Fruit fly (Drosophila melanogaster) whole organism, larva: ENCODE results near the gene CG42688.

ENCODE experiments used
- noc ChIP-seq: fragments of 200-800 bp; sonication (Bioruptor generic); optimal IDR thresholded peaks from 3 replicates; lab custom pipeline; 2019; ENCODE audit warnings: missing biosample characterization, mild to moderate bottlenecking, missing genetic modification characterization, moderate library complexity

Gene CG42688

DNA sequence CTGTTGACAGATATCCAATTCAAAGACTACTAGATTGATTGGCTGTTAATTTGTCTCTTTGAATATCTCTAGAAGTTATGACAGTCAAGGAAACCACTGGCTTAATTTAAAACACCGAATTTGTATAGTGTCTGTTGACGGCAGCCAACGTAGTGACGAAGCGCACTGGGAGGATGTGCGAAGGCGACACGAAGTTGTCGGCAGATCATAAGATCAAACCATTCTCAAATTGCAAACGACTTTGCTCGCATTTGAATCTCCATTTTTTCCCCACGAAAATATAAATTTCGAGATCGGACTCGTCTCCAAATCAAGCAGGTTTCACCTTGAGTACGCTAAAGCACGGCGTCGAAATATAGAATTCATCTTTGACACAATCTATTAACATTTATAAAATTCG lies at the start of gene CG42688:
TSS of gene CG42688 (minus strand) at position 101 of the 400 bp plus-strand sequence.
- no peak for TF ChIP-seq noc (tag; lab: Kevin White, UChicago)

DNA sequence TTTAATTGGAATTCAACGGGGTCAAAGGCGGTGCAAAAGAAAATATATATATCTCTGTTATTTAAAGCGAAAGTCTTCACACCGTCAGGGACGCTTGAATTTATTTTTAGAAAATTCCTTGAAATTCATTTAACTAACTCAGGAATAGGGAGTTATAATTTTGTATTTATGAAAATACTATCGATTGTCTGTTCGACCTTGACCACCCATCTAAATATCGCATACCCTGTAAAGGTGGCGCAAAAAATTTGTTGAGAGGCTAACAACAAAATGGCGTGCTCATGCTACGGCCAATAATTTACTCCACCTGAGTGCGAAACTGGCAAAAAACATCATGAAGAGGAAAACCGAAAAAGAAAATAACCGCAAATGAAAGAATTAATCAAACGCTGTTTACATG lies 47.9 kb upstream of the CG42688 start:
- TF ChIP-seq noc (tag; lab: Kevin White, UChicago) = no peak

DNA sequence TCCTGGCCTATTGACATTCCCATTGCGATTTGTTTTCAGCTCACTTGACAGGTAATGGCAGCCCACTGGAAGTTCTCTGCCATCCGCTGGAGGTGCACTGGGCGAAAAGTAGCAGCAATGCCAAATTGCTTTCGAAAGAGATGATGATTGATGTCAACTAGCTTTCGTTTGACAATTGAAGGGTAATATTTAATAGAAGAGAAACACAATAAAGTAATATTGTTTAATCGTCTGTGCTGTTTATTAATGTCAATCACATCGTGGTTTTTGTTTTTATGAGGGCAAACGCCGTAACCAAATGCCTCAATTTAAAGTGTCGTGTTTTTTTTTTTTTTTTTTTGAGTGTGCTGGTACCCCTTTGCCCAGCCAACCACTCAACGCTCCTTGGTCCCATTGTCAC lies 46.4 kb upstream of the CG42688 start:
- no peak for TF ChIP-seq noc (tag; lab: Kevin White, UChicago)

DNA sequence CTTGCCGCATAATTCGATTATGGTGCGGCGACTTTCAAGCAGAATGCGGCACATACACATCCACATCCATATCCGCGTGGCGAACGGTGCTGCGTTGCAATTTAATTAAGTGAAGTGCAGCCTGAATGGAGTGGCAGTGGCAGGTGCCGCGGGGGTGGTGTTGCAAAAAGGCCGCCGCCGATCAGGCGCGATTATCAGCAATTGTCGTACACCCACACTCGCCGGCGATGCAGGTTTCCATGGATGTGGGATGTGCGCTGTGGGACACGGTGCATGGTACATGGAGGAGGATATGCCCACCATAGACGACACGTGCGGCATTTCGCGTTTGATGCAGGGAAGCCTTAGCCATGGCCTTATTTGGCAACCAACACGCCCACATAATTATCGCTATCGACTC lies 45.0 kb upstream of the CG42688 start:
- TF ChIP-seq noc (tag; lab: Kevin White, UChicago) = no peak

DNA sequence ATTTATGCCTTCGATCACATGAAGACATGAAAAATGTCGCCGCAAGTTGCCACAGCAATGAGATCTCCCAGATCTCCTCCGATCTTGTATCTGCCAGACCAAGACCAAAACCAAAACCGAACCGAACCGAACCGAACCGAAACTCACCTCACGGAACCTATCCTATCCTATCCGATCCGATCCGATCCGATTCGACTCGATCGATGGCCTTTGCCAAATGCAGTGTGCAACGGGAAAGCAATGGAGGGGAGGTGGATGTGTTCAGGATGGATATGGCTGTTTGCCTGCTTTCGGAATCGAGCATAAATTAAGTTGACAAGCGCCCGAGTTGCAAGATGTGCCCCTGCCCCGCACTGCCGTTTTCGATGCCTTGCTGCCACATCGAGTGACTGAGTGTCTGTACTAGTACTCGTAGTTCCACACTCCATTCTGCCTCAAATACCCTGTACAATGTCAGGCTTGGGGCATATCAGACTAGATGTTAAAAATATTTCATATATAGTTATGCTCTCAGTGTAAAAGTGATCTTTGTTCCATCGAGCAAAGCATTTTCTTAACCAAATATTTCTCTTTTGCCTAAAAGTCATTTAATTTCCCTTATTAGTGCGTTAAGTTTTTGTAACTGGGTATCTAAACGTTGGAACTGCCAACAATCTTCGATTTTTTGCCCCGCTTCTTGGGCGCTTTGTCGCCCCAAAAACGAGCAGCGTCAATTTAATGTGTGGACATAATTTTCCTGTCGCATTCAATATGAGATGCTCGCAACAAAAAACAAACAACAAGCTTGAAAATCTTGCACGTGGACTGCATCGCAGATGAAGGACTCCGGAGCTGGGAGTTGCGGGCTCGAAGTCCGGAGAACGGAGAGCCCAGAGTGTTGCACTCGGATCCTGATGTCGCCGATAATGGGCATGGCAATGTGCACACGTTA lies 43.6 kb upstream of the CG42688 start:
- TF ChIP-seq noc (tag; lab: Kevin White, UChicago) = no peak

DNA sequence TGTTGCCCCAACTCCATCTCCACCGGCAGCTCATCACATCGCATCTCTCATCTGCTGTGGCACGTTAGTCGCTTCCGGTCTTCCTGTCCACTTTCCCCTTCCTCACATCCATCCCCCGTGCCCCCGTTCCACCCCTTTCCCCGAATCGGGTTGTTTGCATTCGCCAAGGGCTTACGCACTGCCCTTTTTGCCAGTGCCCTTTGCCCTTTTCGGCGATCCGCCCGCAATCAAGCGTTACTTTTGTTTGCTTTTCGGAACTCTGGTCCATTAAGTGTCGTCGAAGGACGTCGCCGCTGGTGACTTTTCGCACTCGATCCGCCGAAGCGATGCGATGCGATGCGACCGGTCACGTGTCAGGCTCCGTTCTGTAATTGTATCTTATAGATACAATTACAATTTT lies 39.7 kb upstream of the CG42688 start:
- no peak for TF ChIP-seq noc (tag; lab: Kevin White, UChicago)

DNA sequence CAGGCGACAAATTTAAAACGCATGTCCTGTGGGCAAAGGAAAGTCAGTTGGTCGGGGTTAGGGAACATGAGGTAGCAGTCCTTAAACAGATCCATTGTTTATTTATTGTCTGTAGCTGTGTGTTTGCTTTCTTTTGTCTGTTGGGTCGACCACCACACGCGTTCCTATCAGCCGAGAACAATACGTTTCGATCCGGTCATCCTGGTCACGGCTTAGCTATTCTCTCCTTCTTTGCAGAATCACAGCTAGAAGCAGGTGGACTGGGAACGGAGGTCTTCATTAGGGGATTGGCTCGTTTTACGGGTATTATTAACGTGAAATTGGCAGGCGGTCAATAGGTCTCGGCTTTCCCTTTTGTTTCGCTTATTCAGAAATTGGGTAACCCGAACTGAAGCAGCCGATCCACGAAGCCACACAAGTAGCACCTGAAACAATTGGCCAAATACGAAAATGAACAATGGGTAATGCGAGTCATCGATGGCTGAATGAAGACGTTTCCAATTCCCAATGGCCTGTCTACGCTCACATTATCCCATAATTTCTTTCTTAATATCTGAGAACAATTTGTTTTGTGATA lies 37.5 kb upstream of the CG42688 start:
- no peak for TF ChIP-seq noc (tag; lab: Kevin White, UChicago)

DNA sequence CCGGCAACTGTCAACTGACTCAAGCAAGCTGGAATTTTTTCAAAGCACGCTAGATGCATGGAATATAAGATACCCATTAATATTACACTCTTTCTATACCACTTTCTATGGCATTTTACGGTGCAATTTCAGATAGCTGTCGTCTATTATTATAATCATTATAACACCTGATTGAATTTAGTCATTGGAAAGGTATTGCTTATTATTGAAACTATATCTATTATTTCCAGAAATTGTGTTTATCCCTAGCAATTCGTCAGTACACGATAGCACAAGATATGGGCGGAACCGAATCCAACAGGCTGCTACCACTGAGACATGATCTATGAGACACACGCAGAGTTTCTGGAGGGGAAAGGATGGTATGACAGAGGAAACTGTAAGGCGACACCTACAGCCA lies 36.9 kb upstream of the CG42688 start:
- TF ChIP-seq noc (tag; lab: Kevin White, UChicago) = no peak

DNA sequence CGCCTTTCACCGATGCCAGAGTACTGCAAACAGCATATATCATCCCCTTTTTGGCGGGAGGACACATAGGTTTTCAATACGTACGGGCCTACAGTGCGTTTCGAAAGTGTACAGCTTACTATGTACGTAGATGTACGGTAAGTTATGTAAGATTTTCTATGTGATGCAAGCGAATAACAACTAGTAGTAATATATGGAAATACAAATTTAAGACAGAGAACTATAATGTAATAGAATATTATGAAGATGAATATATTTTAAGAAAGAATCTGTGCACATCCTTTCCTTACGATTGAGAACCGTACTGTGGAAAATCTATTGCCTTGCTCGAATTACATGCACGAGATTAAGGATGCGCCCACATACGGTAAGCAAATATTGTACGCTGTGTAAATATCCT lies 35.3 kb upstream of the CG42688 start:
- TF ChIP-seq noc (tag; lab: Kevin White, UChicago) = no peak

DNA sequence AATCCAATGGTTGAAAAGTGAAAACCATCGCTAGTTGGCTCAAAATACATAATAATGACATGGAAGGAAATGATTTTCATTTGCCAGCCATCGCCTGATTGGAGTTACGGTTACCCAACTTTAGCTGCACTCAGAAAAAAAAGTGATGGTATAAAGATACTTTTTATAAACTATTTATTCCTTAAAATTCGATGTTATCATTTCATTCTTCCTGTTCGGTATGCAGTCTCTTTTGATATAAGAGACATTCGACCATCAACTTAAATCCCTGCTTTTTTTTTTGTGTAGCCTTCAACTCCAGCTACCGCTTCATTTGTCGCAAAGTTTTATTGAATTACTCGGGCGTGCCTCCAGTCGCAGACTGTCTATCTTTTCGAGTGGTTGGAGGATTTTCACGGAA lies 29.8 kb upstream of the CG42688 start:
- TF ChIP-seq noc (tag; lab: Kevin White, UChicago) = no peak

DNA sequence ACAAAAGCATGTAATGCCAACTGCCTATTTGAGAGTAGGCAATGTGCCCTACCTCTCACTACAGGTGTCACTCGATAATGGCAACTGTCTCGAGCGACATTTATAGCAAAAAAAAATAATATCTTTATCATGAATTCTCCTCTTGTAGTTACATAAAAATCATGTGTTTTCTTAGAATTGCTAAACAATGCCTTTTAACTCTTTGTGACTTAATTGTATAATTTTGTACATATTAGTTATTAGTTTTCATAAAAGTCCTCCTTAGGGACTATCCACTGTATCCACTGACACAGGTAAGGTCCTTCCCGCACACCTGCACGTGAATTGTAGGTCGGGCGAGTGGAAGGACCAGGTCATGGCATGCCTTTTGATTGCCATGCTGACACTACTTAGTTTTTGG lies 26.3 kb upstream of the CG42688 start:
- no peak for TF ChIP-seq noc (tag; lab: Kevin White, UChicago)

DNA sequence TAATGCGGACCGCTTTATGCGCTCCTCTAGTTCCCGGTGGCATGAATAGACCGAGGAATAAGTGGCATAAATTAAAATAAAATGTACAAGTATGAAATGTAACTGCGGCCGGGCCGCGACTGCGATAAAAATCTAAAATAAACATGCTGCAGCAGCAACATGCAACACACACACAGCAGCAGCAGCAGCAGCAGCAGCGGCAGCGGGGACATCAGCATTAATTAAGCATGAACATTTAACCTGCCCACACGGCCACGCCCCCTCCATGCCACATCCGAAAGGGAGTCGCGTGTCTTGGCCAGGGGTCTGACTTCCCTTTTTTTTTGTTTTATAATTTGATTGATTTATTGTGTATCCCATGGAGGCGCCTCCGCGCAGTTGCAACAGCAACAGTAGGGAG lies 21.9 kb upstream of the CG42688 start:
- TF ChIP-seq noc (tag; lab: Kevin White, UChicago) = no peak

DNA sequence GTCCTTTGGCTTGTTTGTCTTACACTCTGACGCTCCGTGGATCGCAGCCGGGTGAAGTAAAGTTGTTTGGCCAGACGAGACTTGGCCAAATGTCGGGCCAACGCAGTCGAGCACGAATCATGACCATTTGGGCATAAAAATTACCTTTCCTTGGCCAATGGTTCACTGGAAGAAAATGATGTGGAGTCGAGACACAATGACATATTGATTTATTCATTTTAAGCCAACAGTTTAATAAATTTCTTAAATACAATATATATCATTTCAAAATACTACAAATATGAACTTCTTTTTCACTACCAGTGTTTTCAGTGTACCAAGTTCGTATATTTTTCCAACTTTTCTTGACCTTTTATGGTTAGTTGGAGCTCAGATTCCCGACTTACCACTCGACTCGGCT lies 19.2 kb upstream of the CG42688 start:
- no peak for TF ChIP-seq noc (tag; lab: Kevin White, UChicago)

DNA sequence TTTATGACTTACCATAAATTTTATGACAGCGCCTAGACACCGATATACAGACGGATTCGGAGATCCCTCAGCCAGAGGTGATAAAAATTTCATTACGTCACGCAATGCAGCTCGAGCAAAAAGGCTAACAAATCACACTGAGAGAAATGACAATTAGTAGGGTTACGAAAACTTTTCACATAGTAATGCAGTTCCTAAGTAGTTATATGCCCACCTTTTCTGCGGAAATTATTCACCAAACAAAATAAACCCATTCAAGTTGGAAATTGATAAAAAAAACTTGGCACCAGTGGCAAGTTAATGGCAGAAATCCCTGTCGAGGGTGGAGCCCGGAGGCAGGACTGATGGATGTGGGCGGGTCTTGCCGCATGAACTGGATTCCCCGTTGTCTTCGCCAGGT lies 17.6 kb upstream of the CG42688 start:
- TF ChIP-seq noc (tag; lab: Kevin White, UChicago) = no peak

DNA sequence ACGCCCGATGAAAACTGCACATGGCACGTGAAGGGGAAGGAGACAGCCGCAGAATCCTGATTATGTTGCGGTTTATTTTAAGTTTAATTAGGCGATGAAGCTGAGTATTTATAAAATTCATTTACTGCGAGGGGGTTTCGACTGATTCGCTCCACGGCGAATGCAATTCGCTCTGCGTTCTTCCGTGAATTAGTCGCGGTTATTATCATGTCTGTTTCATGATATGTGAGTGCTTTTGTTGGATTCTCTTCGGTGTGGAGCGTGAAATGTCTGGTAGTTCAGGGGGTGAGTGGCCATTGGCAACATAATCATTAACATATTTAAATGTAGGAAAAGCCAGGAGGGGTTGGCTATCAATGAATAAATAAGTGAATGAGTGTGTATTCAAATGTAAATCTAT lies 15.8 kb upstream of the CG42688 start:
- no peak for TF ChIP-seq noc (tag; lab: Kevin White, UChicago)

DNA sequence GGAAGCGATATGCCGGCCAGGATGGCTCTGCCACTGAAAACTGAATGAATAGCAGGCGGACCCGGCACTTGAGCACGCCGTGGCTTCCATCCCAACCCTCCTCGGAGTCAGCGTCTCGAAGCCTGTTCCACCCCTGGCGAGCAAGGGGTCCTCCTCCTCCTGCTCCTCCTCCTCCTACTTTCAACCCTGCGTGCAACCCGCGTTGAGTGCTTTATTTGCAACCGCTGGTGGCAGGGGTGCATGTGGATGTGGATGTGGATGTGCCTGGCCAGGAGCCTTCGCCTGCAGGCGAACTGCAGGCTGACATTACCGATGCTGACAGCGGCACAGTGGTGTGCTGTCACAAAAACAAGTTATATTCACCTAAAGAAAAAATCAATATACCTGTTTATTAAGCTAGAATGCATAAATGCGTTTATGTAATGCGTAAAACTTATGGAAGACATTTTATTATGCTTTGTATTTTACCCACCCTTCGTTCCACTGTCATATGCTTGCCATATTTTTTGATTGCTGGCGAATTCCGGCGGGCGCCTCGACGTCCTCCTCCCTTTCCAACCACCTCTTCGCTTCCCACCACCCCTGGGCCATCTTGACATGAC lies 13.9 kb upstream of the CG42688 start:
- TF ChIP-seq noc (tag; lab: Kevin White, UChicago) = no peak

DNA sequence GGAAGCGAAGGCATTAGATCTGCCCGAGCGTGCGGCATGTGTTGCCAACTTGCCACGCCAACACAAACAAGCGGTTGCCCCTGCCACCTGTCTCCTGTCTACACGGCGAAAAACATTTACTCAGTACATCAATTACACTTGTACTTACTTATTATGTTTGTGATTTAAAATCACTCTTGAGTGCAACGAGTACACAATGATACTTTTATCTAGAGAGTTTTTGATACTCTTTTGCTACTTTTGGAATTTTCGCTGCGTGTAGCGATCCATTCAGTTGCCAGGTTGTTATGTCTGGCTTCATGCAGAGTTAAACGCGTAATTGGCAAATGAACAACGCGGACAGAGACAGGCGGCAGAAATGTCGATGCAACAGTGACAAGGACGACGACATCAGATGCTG lies 11.1 kb upstream of the CG42688 start:
- no peak for TF ChIP-seq noc (tag; lab: Kevin White, UChicago)
